Fruit fly (Drosophila melanogaster) whole organism, embryonic: Measurements from ENCODE around the gene CG6689.

Source experiments
- Ada2b ChIP-seq: fragments of 200-800 bp; sonication (Bioruptor generic); IDR thresholded peaks from 2 replicates; pipeline ENCODE4 v1.3.6; 2022; ENCODE audit warnings: missing biosample characterization, missing genetic modification characterization
- Atf3 ChIP-seq: fragments of 200-800 bp; sonication (Bioruptor generic); optimal IDR thresholded peaks from 3 replicates; lab custom pipeline; 2016; ENCODE audit warnings: missing biosample characterization, missing genetic modification characterization
- Bdp1 ChIP-seq: fragments of 200-800 bp; sonication (Bioruptor generic); optimal IDR thresholded peaks from 3 replicates; lab custom pipeline; 2016; ENCODE audit warnings: missing biosample characterization, missing genetic modification characterization
- C15 ChIP-seq: fragments of 200-800 bp; sonication (Bioruptor generic); IDR thresholded peaks from 3 replicates; pipeline ENCODE4 v1.3.6; 2022; ENCODE audit warnings: missing biosample characterization, missing genetic modification characterization
- CG10654 ChIP-seq: fragments of 200-800 bp; sonication (Bioruptor generic); optimal IDR thresholded peaks from 2 replicates; lab custom pipeline; 2016; ENCODE audit warnings: missing biosample characterization, missing genetic modification characterization
- CG12071 ChIP-seq: fragments of 200-800 bp; sonication (Bioruptor generic); optimal IDR thresholded peaks from 3 replicates; lab custom pipeline; 2018; ENCODE audit warnings: missing biosample characterization, mild to moderate bottlenecking, missing genetic modification characterization
- CG12391 ChIP-seq: fragments of 200-800 bp; sonication (Bioruptor generic); optimal IDR thresholded peaks from 3 replicates; lab custom pipeline; 2018; ENCODE audit warnings: missing biosample characterization, mild to moderate bottlenecking, missing genetic modification characterization, moderate library complexity
- CG14710 ChIP-seq: fragments of 200-800 bp; sonication (Bioruptor generic); optimal IDR thresholded peaks from 3 replicates; lab custom pipeline; 2019; ENCODE audit warnings: missing biosample characterization, mild to moderate bottlenecking, missing genetic modification characterization, moderate library complexity
- CG17568 ChIP-seq: fragments of 200-800 bp; sonication (Bioruptor generic); optimal IDR thresholded peaks from 2 replicates; lab custom pipeline; 2018; ENCODE audit warnings: missing biosample characterization, mild to moderate bottlenecking, missing genetic modification characterization, moderate library complexity
- CG4404 ChIP-seq: fragments of 200-800 bp; sonication (Bioruptor generic); IDR thresholded peaks from 2 replicates; pipeline ENCODE4 v1.3.6; 2022; ENCODE audit warnings: missing biosample characterization, missing genetic modification characterization
- CG4617 ChIP-seq: fragments of 200-800 bp; sonication (Bioruptor generic); optimal IDR thresholded peaks from 3 replicates; lab custom pipeline; 2016; ENCODE audit warnings: missing biosample characterization, missing genetic modification characterization, borderline replicate concordance
- CG5180 ChIP-seq: fragments of 200-800 bp; sonication (Bioruptor generic); optimal IDR thresholded peaks from 3 replicates; lab custom pipeline; 2017; ENCODE audit warnings: missing biosample characterization, missing genetic modification characterization, mild to moderate bottlenecking, moderate library complexity, missing genetic modification reagents
- CG6765 ChIP-seq: fragments of 200-800 bp; sonication (Bioruptor generic); optimal IDR thresholded peaks from 3 replicates; lab custom pipeline; 2017; ENCODE audit warnings: missing biosample characterization, mild to moderate bottlenecking, missing genetic modification characterization
- CG7928 ChIP-seq: fragments of 200-800 bp; sonication (Bioruptor generic); optimal IDR thresholded peaks from 2 replicates; lab custom pipeline; 2017; ENCODE audit warnings: missing biosample characterization, mild to moderate bottlenecking, missing genetic modification characterization
- CG8924 ChIP-seq: fragments of 200-800 bp; optimal IDR thresholded peaks from 3 replicates; lab custom pipeline; 2019; ENCODE audit warnings: missing biosample characterization, mild to moderate bottlenecking, missing genetic modification characterization, moderate library complexity
- CG9215 ChIP-seq: fragments of 200-800 bp; sonication (Bioruptor generic); IDR thresholded peaks from 2 replicates; pipeline ENCODE4 v1.3.6; 2022; ENCODE audit warnings: missing biosample characterization, missing genetic modification characterization
- CG9437 ChIP-seq: fragments of 200-800 bp; sonication (Bioruptor generic); optimal IDR thresholded peaks from 2 replicates; lab custom pipeline; 2018; ENCODE audit warnings: missing biosample characterization, mild to moderate bottlenecking, missing genetic modification characterization
- CG9609 ChIP-seq: fragments of 200-800 bp; sonication (Bioruptor generic); optimal IDR thresholded peaks from 3 replicates; lab custom pipeline; 2016; ENCODE audit warnings: missing biosample characterization, missing genetic modification characterization
- CrebB ChIP-seq: fragments of 200-800 bp; sonication (Bioruptor generic); optimal IDR thresholded peaks from 3 replicates; lab custom pipeline; 2018; ENCODE audit warnings: missing biosample characterization, mild to moderate bottlenecking, missing genetic modification characterization
- Dip2 ChIP-seq: fragments of 200-800 bp; sonication (Bioruptor generic); IDR thresholded peaks from 2 replicates; pipeline ENCODE4 v1.3.6; 2022; ENCODE audit warnings: missing biosample characterization, missing genetic modification characterization
- Dll ChIP-seq: fragments of 200-800 bp; sonication (Bioruptor generic); IDR thresholded peaks from 4 replicates; pipeline ENCODE4 v1.3.6; 2022; ENCODE audit warnings: missing biosample characterization, missing genetic modification characterization; ENCODE audit not compliant: partially characterized antibody
- Elba2 ChIP-seq: fragments of 200-800 bp; sonication (Bioruptor generic); optimal IDR thresholded peaks from 3 replicates; lab custom pipeline; 2016; ENCODE audit warnings: missing biosample characterization, missing genetic modification characterization
- HLH4C ChIP-seq: fragments of 200-800 bp; sonication (Bioruptor generic); IDR thresholded peaks from 3 replicates; pipeline ENCODE4 v1.3.6; 2022; ENCODE audit warnings: missing biosample characterization, missing genetic modification characterization; ENCODE audit not compliant: partially characterized antibody
- Hr78 ChIP-seq, 2 experiments: fragments of 200-800 bp in 1 of 2; fragments of >200 bp in 1 of 2; sonication (Bioruptor generic) in 1 of 2; optimal IDR thresholded peaks; 2 replicates each; lab custom pipeline; 2017 to 2019; ENCODE audit warnings: missing biosample characterization in 2 of 2, missing genetic modification characterization in 2 of 2, mild to moderate bottlenecking in 1 of 2, moderate library complexity in 1 of 2
- MBD-R2 ChIP-seq: fragments of 200-800 bp; sonication (Bioruptor generic); IDR thresholded peaks from 2 replicates; pipeline ENCODE4 v1.3.6; 2022; ENCODE audit warnings: missing biosample characterization, missing genetic modification characterization
- Max ChIP-seq: fragments of 200-800 bp; sonication (Bioruptor generic); optimal IDR thresholded peaks from 2 replicates; lab custom pipeline; 2016; ENCODE audit warnings: missing biosample characterization, mild to moderate bottlenecking, missing genetic modification characterization
- Nf-YA ChIP-seq: fragments of 200-800 bp; sonication (Bioruptor generic); IDR thresholded peaks from 2 replicates; pipeline ENCODE4 v1.3.6; 2022; ENCODE audit warnings: missing biosample characterization, missing genetic modification characterization
- Oaz ChIP-seq: fragments of 200-800 bp; sonication (Bioruptor generic); IDR thresholded peaks from 2 replicates; pipeline ENCODE4 v1.3.6; 2022; ENCODE audit warnings: missing biosample characterization, missing genetic modification characterization
- Opbp ChIP-seq: fragments of 200-800 bp; sonication (Bioruptor generic); IDR thresholded peaks from 3 replicates; pipeline ENCODE4 v1.3.6; 2022; ENCODE audit warnings: missing biosample characterization, missing genetic modification characterization; ENCODE audit not compliant: partially characterized antibody
- Ssrp ChIP-seq: fragments of 200-800 bp; sonication (Bioruptor generic); optimal IDR thresholded peaks from 2 replicates; lab custom pipeline; 2018; ENCODE audit warnings: missing biosample characterization, mild to moderate bottlenecking, missing genetic modification characterization, moderate library complexity
- Usf ChIP-seq: fragments of 200-800 bp; sonication (Bioruptor generic); optimal IDR thresholded peaks from 2 replicates; lab custom pipeline; 2017; ENCODE audit warnings: missing genotype, missing biosample characterization, missing genetic modification characterization
- abd-A ChIP-seq: fragments of 200-800 bp; sonication (Bioruptor generic); optimal IDR thresholded peaks from 3 replicates; lab custom pipeline; 2019; ENCODE audit warnings: missing biosample characterization, mild to moderate bottlenecking, missing genetic modification characterization, moderate library complexity
- amos ChIP-seq: fragments of 200-800 bp; sonication (Bioruptor generic); IDR thresholded peaks from 2 replicates; pipeline ENCODE4 v1.3.6; 2022; ENCODE audit warnings: missing biosample characterization, missing genetic modification characterization; ENCODE audit not compliant: partially characterized antibody
- btn ChIP-seq: fragments of 200-800 bp; sonication (Bioruptor generic); optimal IDR thresholded peaks from 2 replicates; lab custom pipeline; 2016; ENCODE audit warnings: missing biosample characterization, missing genetic modification characterization
- chm ChIP-seq: fragments of 200-800 bp; sonication (Bioruptor generic); IDR thresholded peaks from 2 replicates; pipeline ENCODE4 v1.3.6; 2022; ENCODE audit warnings: missing biosample characterization, missing genetic modification characterization
- croc ChIP-seq: fragments of 200-800 bp; sonication (Bioruptor generic); conservative IDR thresholded peaks from 3 replicates; pipeline ENCODE4 v1.3.6; 2022; ENCODE audit warnings: missing biosample characterization, missing genetic modification characterization
- ewg ChIP-seq: fragments of 200-800 bp; sonication (Bioruptor generic); optimal IDR thresholded peaks from 3 replicates; lab custom pipeline; 2017; ENCODE audit warnings: mild to moderate bottlenecking, missing biosample characterization, missing genetic modification reagents, missing genetic modification characterization
- fu2 ChIP-seq: fragments of 200-800 bp; sonication (Bioruptor generic); optimal IDR thresholded peaks from 2 replicates; lab custom pipeline; 2016; ENCODE audit warnings: missing biosample characterization, missing genetic modification characterization
- gfzf ChIP-seq: fragments of 200-800 bp; sonication (Bioruptor generic); optimal IDR thresholded peaks from 2 replicates; lab custom pipeline; 2016; ENCODE audit warnings: missing biosample characterization, mild to moderate bottlenecking, missing genetic modification characterization, moderate library complexity
- gro ChIP-seq: fragments of 200-800 bp; sonication (Bioruptor generic); optimal IDR thresholded peaks from 2 replicates; lab custom pipeline; 2016; ENCODE audit warnings: missing biosample characterization, missing genetic modification characterization
- kah ChIP-seq: fragments of 200-800 bp; sonication (Bioruptor generic); optimal IDR thresholded peaks from 2 replicates; lab custom pipeline; 2018; ENCODE audit warnings: missing biosample characterization, mild to moderate bottlenecking, missing genetic modification characterization
- lilli ChIP-seq: fragments of 200-800 bp; sonication (Bioruptor generic); optimal IDR thresholded peaks from 3 replicates; lab custom pipeline; 2016; ENCODE audit warnings: missing biosample characterization, missing genetic modification characterization
- p53 ChIP-seq: fragments of 200-800 bp; sonication (Bioruptor generic); optimal IDR thresholded peaks from 2 replicates; lab custom pipeline; 2016; ENCODE audit warnings: missing biosample characterization, missing genetic modification characterization
- ranshi ChIP-seq: fragments of 200-800 bp; sonication (Bioruptor generic); IDR thresholded peaks from 2 replicates; pipeline ENCODE4 v1.3.6; 2022; ENCODE audit warnings: missing biosample characterization, missing genetic modification characterization
- rib ChIP-seq: fragments of 200-800 bp; sonication (Bioruptor generic); IDR thresholded peaks from 2 replicates; pipeline ENCODE4 v1.3.6; 2022; ENCODE audit warnings: missing biosample characterization, missing genetic modification characterization
- slou ChIP-seq: fragments of 200-800 bp; sonication (Bioruptor generic); optimal IDR thresholded peaks from 3 replicates; lab custom pipeline; 2016; ENCODE audit warnings: missing biosample characterization, missing genetic modification characterization
- stc ChIP-seq: fragments of 200-800 bp; sonication (Bioruptor generic); IDR thresholded peaks from 2 replicates; pipeline ENCODE4 v1.3.6; 2022; ENCODE audit warnings: missing biosample characterization, missing genetic modification characterization
- trh ChIP-seq: fragments of 200-800 bp; sonication (Bioruptor generic); optimal IDR thresholded peaks from 2 replicates; lab custom pipeline; 2016; ENCODE audit warnings: missing biosample characterization, missing genetic modification characterization
- unc-4 ChIP-seq: fragments of 200-800 bp; sonication (Bioruptor generic); IDR thresholded peaks from 2 replicates; pipeline ENCODE4 v1.3.6; 2022; ENCODE audit warnings: missing biosample characterization, missing genetic modification characterization; ENCODE audit not compliant: partially characterized antibody
- usp ChIP-seq: fragments of >200 bp; optimal IDR thresholded peaks from 2 replicates; lab custom pipeline; 2017; ENCODE audit warnings: missing biosample characterization, missing genetic modification characterization
- wek ChIP-seq: fragments of 200-800 bp; sonication (Bioruptor generic); optimal IDR thresholded peaks from 3 replicates; lab custom pipeline; 2018; ENCODE audit warnings: missing biosample characterization, mild to moderate bottlenecking, missing genetic modification characterization, moderate library complexity

Gene CG6689

DNA sequence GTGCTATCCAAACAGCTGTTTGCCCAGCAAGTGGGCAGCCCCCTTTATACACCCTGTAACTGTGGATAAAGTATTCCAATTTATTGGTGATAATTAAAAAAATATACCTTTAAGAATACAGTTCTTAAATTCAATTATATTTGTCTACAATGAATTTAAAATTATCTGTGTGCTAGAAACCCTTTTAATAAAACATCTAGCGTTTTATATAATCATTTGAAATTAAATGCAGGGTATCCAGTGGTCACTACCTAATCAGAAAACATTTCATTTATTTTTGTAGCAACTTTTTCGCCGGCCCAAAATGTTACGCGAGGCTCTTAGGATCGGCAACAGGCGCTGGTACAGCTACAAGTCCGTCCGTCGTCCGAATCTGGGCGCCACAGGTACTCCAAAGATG lies 6.6 kb upstream of the CG6689 start, which contains the start of gene CG17726 (continued):
- TF ChIP-seq trh (peak; percentile 91), CG8924 (tag; lab: Kevin White, UChicago) (peak; percentile 99), ewg (GFP tag; lab: Kevin White, UChicago) (peak; percentile 93), CG7928 (GFP tag; lab: Kevin White, UChicago) (peak; percentile 65), CG17568 (no peak), lilli (GFP tag; lab: Kevin White, UChicago) (peak; percentile 96), Hr78 (GFP tag; optimal IDR thresholded peaks at IDR 0.05; lab: Kevin White, UChicago) (no peak), CG12071 (GFP tag; lab: Kevin White, UChicago) (peak; percentile 90), CrebB (tag; lab: Kevin White, UChicago) (peak; percentile 96), Nf-YA (peak; percentile 96), croc (GFP tag; lab: Robert Waterston, UW) (peak; percentile 96), CG10654 (GFP tag; lab: Kevin White, UChicago) (peak; percentile 93), Ada2b (GFP tag; lab: Robert Waterston, UW) (peak; percentile 98), wek (GFP tag; lab: Kevin White, UChicago) (peak; percentile 79), CG4617 (peak; percentile 93), Dip2 (GFP tag; lab: Robert Waterston, UW) (peak; percentile 69), CG9437 (peak; percentile 93), Max (GFP tag; lab: Kevin White, UChicago) (peak; percentile 94), CG9609 (GFP tag; lab: Kevin White, UChicago) (peak; percentile 86), CG9215 (GFP tag; lab: Robert Waterston, UW) (peak; percentile 90), Dll (GFP tag; lab: Robert Waterston, UW) (peak; percentile 32; the same call in 1 of the 4 replicates), CG14710 (tag; lab: Kevin White, UChicago) (peak; percentile 97), Bdp1 (GFP tag; lab: Kevin White, UChicago) (peak; percentile 82), chm (GFP tag; lab: Robert Waterston, UW) (peak; percentile 99), Ssrp (tag; lab: Kevin White, UChicago) (peak; percentile 97), CG6765 (GFP tag; lab: Kevin White, UChicago) (peak; percentile 89), MBD-R2 (GFP tag; lab: Robert Waterston, UW) (peak; percentile 99), slou (peak; percentile 86), btn (GFP tag; lab: Kevin White, UChicago) (peak; percentile 57), amos (GFP tag; lab: Robert Waterston, UW) (no peak), gro (peak; percentile 80), Atf3 (GFP tag; lab: Kevin White, UChicago) (peak; percentile 86), CG12391 (tag; lab: Kevin White, UChicago) (peak; percentile 99), ranshi (peak; percentile 98), Usf (GFP tag; lab: Kevin White, UChicago) (peak; percentile 91), HLH4C (no peak), Opbp (GFP tag; lab: Robert Waterston, UW) (no peak), Elba2 (GFP tag; lab: Kevin White, UChicago) (peak; percentile 88), gfzf (GFP tag; lab: Kevin White, UChicago) (peak; percentile 20), abd-A (tag; lab: Kevin White, UChicago) (no peak), unc-4 (GFP tag; lab: Robert Waterston, UW) (no peak), p53 (peak; percentile 56), Oaz (GFP tag; lab: Robert Waterston, UW) (peak; percentile 97), rib (GFP tag; lab: Robert Waterston, UW) (peak; percentile 97), CG5180 (no peak), stc (GFP tag; lab: Robert Waterston, UW) (peak; percentile 99), fu2 (peak; percentile 82), C15 (peak; percentile 92), CG4404 (peak; percentile 95), usp (GFP tag; lab: Kevin White, UChicago) (no peak), kah (peak; percentile 85)
